Worm (Caenorhabditis elegans) whole organism, midembryonic: Measurements from ENCODE around the gene nspc-1.

Source experiments
- T22C8.4 ChIP-seq: fragments of 200-800 bp; sonication (Bioruptor generic); IDR thresholded peaks from 2 replicates; pipeline ENCODE4 v1.3.6; 2022; ENCODE audit warnings: missing genetic modification characterization, missing compliant biosample characterization
- flt-1 ChIP-seq: fragments of 200-800 bp; sonication (Bioruptor generic); IDR thresholded peaks from 2 replicates; pipeline ENCODE4 v1.3.6; 2022; ENCODE audit warnings: missing genetic modification characterization, missing compliant biosample characterization
- klf-2 ChIP-seq: fragments of 200-800 bp; sonication (Bioruptor generic); conservative IDR thresholded peaks from 2 replicates; pipeline ENCODE4 v1.3.6; 2022; ENCODE audit warnings: missing genetic modification reagents, missing genetic modification characterization, missing compliant biosample characterization
- med-1 ChIP-seq: sonication (generic microtip); optimal IDR thresholded peaks from 2 replicates; lab custom pipeline; 2017; ENCODE audit warnings: missing genetic modification characterization, mild to moderate bottlenecking, missing compliant biosample characterization, antibody characterized with exemption, missing genetic modification reagents; ENCODE audit not compliant: insufficient read depth
- ref-1 ChIP-seq: fragments of 200-800 bp; sonication (Bioruptor generic); conservative IDR thresholded peaks from 2 replicates; pipeline ENCODE4 v1.3.6; 2022; ENCODE audit warnings: missing genetic modification reagents, missing genetic modification characterization, missing compliant biosample characterization
- ztf-23 ChIP-seq: fragments of 200-800 bp; sonication (Bioruptor generic); IDR thresholded peaks from 2 replicates; pipeline ENCODE4 v1.3.6; 2022; ENCODE audit warnings: missing genetic modification reagents, missing genetic modification characterization, missing compliant biosample characterization
- ztf-29 ChIP-seq: fragments of 200-800 bp; sonication (Bioruptor generic); IDR thresholded peaks from 2 replicates; pipeline ENCODE4 v1.3.6; 2022; ENCODE audit warnings: missing genetic modification reagents, missing genetic modification characterization, missing compliant biosample characterization

- TF ChIP-seq ztf-29 (GFP tag; lab: Robert Waterston, UW), result no peak
- TF ChIP-seq med-1, result no peak
- TF ChIP-seq T22C8.4 (GFP tag; lab: Robert Waterston, UW), result no peak
- TF ChIP-seq flt-1, result no peak
- TF ChIP-seq klf-2, result no peak
- no peak for TF ChIP-seq ref-1 (GFP tag; lab: Robert Waterston, UW)
- no peak for TF ChIP-seq ztf-23 (GFP tag; lab: Robert Waterston, UW)
Measured at ce11 chrX:8485392-8485791, 49.5 kb downstream of the nspc-1 start.
